Worm (Caenorhabditis elegans) whole organism, L4 larva: ENCODE results near the gene R02F2.9.
A peak's percentile ranks its signal among the peaks of the same experiment; 100 is the strongest.

ENCODE experiments used
- F44E2.7 ChIP-seq: fragments of 200-800 bp; sonication (Bioruptor generic); IDR thresholded peaks from 2 replicates; pipeline ENCODE4 v2.1.2; 2022; ENCODE audit warnings: missing genetic modification characterization, missing compliant biosample characterization
- F49E8.2 ChIP-seq: sonication (generic microtip); optimal IDR thresholded peaks from 2 replicates; lab custom pipeline; 2016; ENCODE audit warnings: missing compliant biosample characterization, mild to moderate bottlenecking, missing genetic modification characterization, borderline replicate concordance
- R02D3.7 ChIP-seq: fragments of 150-350 bp; sonication (generic microtip); optimal IDR thresholded peaks from 3 replicates; lab custom pipeline; 2014; ENCODE audit warnings: missing biosample characterization, missing genetic modification characterization
- T20F7.1 ChIP-seq: fragments of 200-800 bp; sonication (Bioruptor generic); optimal IDR thresholded peaks from 2 replicates; lab custom pipeline; 2018; ENCODE audit warnings: mild to moderate bottlenecking, missing genetic modification characterization, missing compliant biosample characterization
- T26A8.4 ChIP-seq: fragments of 200-800 bp; sonication (Bioruptor generic); IDR thresholded peaks from 2 replicates; pipeline ENCODE4 v1.3.6; 2022; ENCODE audit warnings: missing genetic modification characterization, missing compliant biosample characterization
- Y48G9A.11 ChIP-seq: fragments of 200-800 bp; sonication (Bioruptor generic); IDR thresholded peaks from 2 replicates; pipeline ENCODE4 v1.3.6; 2022; ENCODE audit warnings: missing genetic modification reagents, missing genetic modification characterization, missing compliant biosample characterization
- ZK546.5 ChIP-seq, 2 experiments: sonication (generic microtip); optimal IDR thresholded peaks; 2 replicates each; lab custom pipeline; 2017; ENCODE audit warnings: missing biosample characterization in 2 of 2, missing genetic modification characterization in 2 of 2
- aha-1 ChIP-seq: fragments of 150-350 bp; peaks from one replicate; lab custom pipeline; 2014; ENCODE audit warnings: missing biosample characterization, missing genetic modification characterization
- aly-2 ChIP-seq: sonication (generic microtip); optimal IDR thresholded peaks from 2 replicates; lab custom pipeline; 2018; ENCODE audit warnings: missing biosample characterization, missing genetic modification characterization
- ama-1 ChIP-seq: fragments of 150-350 bp; optimal IDR thresholded peaks from 2 replicates; lab custom pipeline; 2014; ENCODE audit warnings: inconsistent platforms, mixed read lengths
- attf-4 ChIP-seq: sonication (generic microtip); optimal IDR thresholded peaks from 3 replicates; lab custom pipeline; 2017; ENCODE audit warnings: missing biosample characterization, missing genetic modification characterization
- ceh-32 ChIP-seq: sonication (generic microtip); optimal IDR thresholded peaks from 2 replicates; lab custom pipeline; 2016; ENCODE audit warnings: mild to moderate bottlenecking, missing genetic modification characterization, missing compliant biosample characterization; ENCODE audit not compliant: poor library complexity
- ceh-62 ChIP-seq: sonication (generic microtip); optimal IDR thresholded peaks from 2 replicates; lab custom pipeline; 2017; ENCODE audit warnings: missing biosample characterization, missing genetic modification characterization
- daf-16 ChIP-seq, 3 experiments: sonication (generic microtip); optimal IDR thresholded peaks; 2 replicates each; lab custom pipeline; 2016 to 2017; ENCODE audit warnings: missing genetic modification characterization in 3 of 3, missing genetic modification reagents in 3 of 3, mild to moderate bottlenecking in 2 of 3, missing compliant biosample characterization in 2 of 3, missing biosample characterization in 1 of 3, moderate library complexity in 1 of 3
- daf-8 ChIP-seq: fragments of 200-800 bp; sonication (Bioruptor generic); IDR thresholded peaks from 2 replicates; pipeline ENCODE4 v1.3.6; 2022; ENCODE audit warnings: missing genetic modification characterization, missing compliant biosample characterization
- dmd-8 ChIP-seq: fragments of 200-800 bp; sonication (Bioruptor generic); IDR thresholded peaks from 2 replicates; pipeline ENCODE4 v1.3.6; 2022; ENCODE audit warnings: missing genetic modification characterization, missing compliant biosample characterization
- dmd-9 ChIP-seq: fragments of 200-800 bp; sonication (Bioruptor generic); IDR thresholded peaks from 2 replicates; pipeline ENCODE4 v1.3.6; 2022; ENCODE audit warnings: missing genetic modification reagents, missing genetic modification characterization, missing compliant biosample characterization
- dpl-1 ChIP-seq: fragments of 150-350 bp; optimal IDR thresholded peaks from 2 replicates; lab custom pipeline; 2014; ENCODE audit warnings: missing biosample characterization, missing genetic modification reagents, missing genetic modification characterization
- egl-27 ChIP-seq: sonication (generic microtip); optimal IDR thresholded peaks from 3 replicates; lab custom pipeline; 2017; ENCODE audit warnings: missing biosample characterization, missing genetic modification reagents, missing genetic modification characterization
- gei-8 ChIP-seq: fragments of 200-800 bp; sonication (Bioruptor generic); optimal IDR thresholded peaks from 2 replicates; lab custom pipeline; 2018; ENCODE audit warnings: mild to moderate bottlenecking, missing genetic modification characterization, missing compliant biosample characterization
- hlh-30 ChIP-seq: sonication (generic microtip); optimal IDR thresholded peaks from 2 replicates; lab custom pipeline; 2017; ENCODE audit warnings: antibody characterized with exemption, mild to moderate bottlenecking, missing genetic modification characterization, missing compliant biosample characterization; ENCODE audit not compliant: insufficient read depth
- lin-15B ChIP-seq: fragments of 150-350 bp; sonication (generic microtip); optimal IDR thresholded peaks from 3 replicates; lab custom pipeline; 2014; ENCODE audit warnings: missing biosample characterization, missing genetic modification characterization
- lin-38 ChIP-seq: fragments of 200-800 bp; sonication (Bioruptor generic); IDR thresholded peaks from 2 replicates; pipeline ENCODE4 v1.3.6; 2022; ENCODE audit warnings: missing genetic modification reagents, missing genetic modification characterization, missing compliant biosample characterization
- madf-5 ChIP-seq, 2 experiments: fragments of 200-800 bp; sonication (Bioruptor generic); IDR thresholded peaks; 2 replicates each; pipeline ENCODE4 v1.3.6; 2022; ENCODE audit warnings: missing compliant biosample characterization in 2 of 2, missing genetic modification characterization in 2 of 2
- mdl-1 ChIP-seq, 2 experiments: fragments of 150-350 bp in 1 of 2; sonication (generic microtip) in 1 of 2; optimal IDR thresholded peaks; 2 replicates each; lab custom pipeline; 2014 to 2017; ENCODE audit warnings: missing biosample characterization in 2 of 2, missing genetic modification characterization in 2 of 2
- mep-1 ChIP-seq: fragments of 150-350 bp; sonication (generic microtip); optimal IDR thresholded peaks from 3 replicates; lab custom pipeline; 2014; ENCODE audit warnings: missing biosample characterization, missing genetic modification characterization
- mes-2 ChIP-seq: sonication (generic microtip); optimal IDR thresholded peaks from 2 replicates; lab custom pipeline; 2016; ENCODE audit warnings: missing genotype, mild to moderate bottlenecking, missing genetic modification characterization, missing compliant biosample characterization; ENCODE audit not compliant: poor library complexity, severe bottlenecking
- mxl-2 ChIP-seq: fragments of 200-800 bp; sonication (Bioruptor generic); conservative IDR thresholded peaks from 2 replicates; pipeline ENCODE4 v1.3.6; 2022; ENCODE audit warnings: missing genetic modification reagents, missing genetic modification characterization, missing compliant biosample characterization
- mxl-3 ChIP-seq: fragments of 200-800 bp; sonication (Bioruptor generic); optimal IDR thresholded peaks from 2 replicates; lab custom pipeline; 2018; ENCODE audit warnings: mild to moderate bottlenecking, missing genetic modification characterization, missing compliant biosample characterization
- nhr-11 ChIP-seq: fragments of 150-350 bp; optimal IDR thresholded peaks from 2 replicates; lab custom pipeline; 2014; ENCODE audit warnings: missing biosample characterization, missing genetic modification characterization
- nhr-111 ChIP-seq: fragments of 200-800 bp; sonication (Bioruptor generic); optimal IDR thresholded peaks from 2 replicates; lab custom pipeline; 2018; ENCODE audit warnings: mild to moderate bottlenecking, missing genetic modification characterization, missing compliant biosample characterization
- nhr-237 ChIP-seq: sonication (generic microtip); optimal IDR thresholded peaks from 2 replicates; lab custom pipeline; 2017; ENCODE audit warnings: missing biosample characterization, missing genetic modification characterization
- nhr-25 ChIP-seq: sonication (generic microtip); optimal IDR thresholded peaks from 2 replicates; lab custom pipeline; 2017; ENCODE audit warnings: missing genetic modification characterization, mild to moderate bottlenecking, missing compliant biosample characterization, antibody characterized with exemption, moderate library complexity, borderline replicate concordance; ENCODE audit not compliant: insufficient read depth
- nhr-41 ChIP-seq: fragments of 200-800 bp; sonication (Bioruptor generic); IDR thresholded peaks from 2 replicates; pipeline ENCODE4 v1.3.6; 2022; ENCODE audit warnings: missing genetic modification reagents, missing genetic modification characterization, missing compliant biosample characterization
- nhr-48 ChIP-seq: sonication (generic microtip); optimal IDR thresholded peaks from 2 replicates; lab custom pipeline; 2016; ENCODE audit warnings: mild to moderate bottlenecking, missing genetic modification characterization, missing compliant biosample characterization
- nhr-76 ChIP-seq: fragments of 150-350 bp; optimal IDR thresholded peaks from 2 replicates; lab custom pipeline; 2014; ENCODE audit warnings: missing biosample characterization, missing genetic modification characterization
- nhr-77 ChIP-seq: fragments of 150-350 bp; optimal IDR thresholded peaks from 2 replicates; lab custom pipeline; 2014; ENCODE audit warnings: missing biosample characterization, missing genetic modification characterization
- pqm-1 ChIP-seq: sonication (generic microtip); optimal IDR thresholded peaks from 2 replicates; lab custom pipeline; 2017; ENCODE audit warnings: missing biosample characterization, missing genetic modification characterization
- set-16 ChIP-seq: fragments of 200-800 bp; sonication (Bioruptor generic); IDR thresholded peaks from 2 replicates; pipeline ENCODE4 v1.3.6; 2022; ENCODE audit warnings: missing genetic modification reagents, missing genetic modification characterization, missing compliant biosample characterization
- snpc-4 ChIP-seq: fragments of 150-350 bp; optimal IDR thresholded peaks from 2 replicates; lab custom pipeline; 2014; ENCODE audit warnings: missing biosample characterization, missing genetic modification characterization
- tra-1 ChIP-seq: fragments of 200-800 bp; sonication (Bioruptor generic); IDR thresholded peaks from 2 replicates; pipeline ENCODE4 v1.3.6; 2022; ENCODE audit warnings: missing genetic modification reagents, missing genetic modification characterization, missing compliant biosample characterization
- unc-62 ChIP-seq, 3 experiments: fragments of 150-350 bp in 1 of 3; sonication (generic microtip); optimal IDR thresholded peaks in 2 of 3; peaks in 1 of 3; 1 replicate in 1 of 3; 2 replicates in 2 of 3; lab custom pipeline; 2014 to 2017; ENCODE audit warnings: missing biosample characterization in 3 of 3, missing genetic modification characterization in 3 of 3, missing genetic modification reagents in 3 of 3, missing genotype in 1 of 3
- vab-7 ChIP-seq: fragments of 200-800 bp; sonication (Bioruptor generic); IDR thresholded peaks from 2 replicates; pipeline ENCODE4 v1.3.6; 2022; ENCODE audit warnings: missing genetic modification reagents, missing genetic modification characterization, missing compliant biosample characterization
- zag-1 ChIP-seq: fragments of 150-350 bp; optimal IDR thresholded peaks from 2 replicates; lab custom pipeline; 2014; ENCODE audit warnings: missing biosample characterization, missing genetic modification characterization
- zip-11 ChIP-seq: fragments of 200-800 bp; sonication (Bioruptor generic); IDR thresholded peaks from 2 replicates; pipeline ENCODE4 v1.3.6; 2022; ENCODE audit warnings: missing genetic modification characterization, missing compliant biosample characterization
- zip-2 ChIP-seq: fragments of 150-350 bp; optimal IDR thresholded peaks from 2 replicates; lab custom pipeline; 2014; ENCODE audit warnings: missing biosample characterization, missing genetic modification characterization

Gene R02F2.9

DNA sequence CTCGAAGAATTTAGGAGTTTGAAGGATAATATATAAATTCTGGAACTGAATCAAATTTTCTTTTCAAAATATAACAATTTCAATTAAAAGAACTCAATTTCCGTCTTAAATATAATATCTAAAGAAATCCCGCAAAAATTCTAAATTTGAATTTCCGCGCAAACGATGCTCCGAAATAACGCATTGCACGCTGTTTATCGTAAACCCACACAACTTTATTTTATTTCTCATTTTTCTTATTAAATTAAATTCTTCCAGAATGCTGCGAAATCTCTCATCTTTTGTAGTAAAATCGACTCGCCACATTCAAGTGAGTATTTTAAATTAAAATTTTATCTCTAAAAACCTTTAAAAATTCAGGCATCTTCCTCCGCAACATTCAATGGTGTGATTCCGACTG, at the start of gene R02F2.9:
Gene R02F2.9, plus strand, starts transcription at position 218 of the 400 bp plus-strand sequence.
- TF ChIP-seq ceh-62 (tag; lab: Kevin White, UChicago), result no peak
- peak; percentile 75 for TF ChIP-seq R02D3.7 (tag; lab: Kevin White, UChicago)
- peak; percentile 96 for TF ChIP-seq T20F7.1 (GFP tag; lab: Kevin White, UChicago)
- peak; percentile 58 for TF ChIP-seq mes-2 (tag; lab: Kevin White, UChicago)
- no peak for TF ChIP-seq aly-2 (tag; lab: Kevin White, UChicago)
- TF ChIP-seq Y48G9A.11 (GFP tag; lab: Robert Waterston, UW), result peak; percentile 98
- TF ChIP-seq F44E2.7 (GFP tag; lab: Robert Waterston, UW), result no peak
- peak; percentile 92 for TF ChIP-seq dpl-1 (GFP tag; lab: Kevin White, UChicago)

DNA sequence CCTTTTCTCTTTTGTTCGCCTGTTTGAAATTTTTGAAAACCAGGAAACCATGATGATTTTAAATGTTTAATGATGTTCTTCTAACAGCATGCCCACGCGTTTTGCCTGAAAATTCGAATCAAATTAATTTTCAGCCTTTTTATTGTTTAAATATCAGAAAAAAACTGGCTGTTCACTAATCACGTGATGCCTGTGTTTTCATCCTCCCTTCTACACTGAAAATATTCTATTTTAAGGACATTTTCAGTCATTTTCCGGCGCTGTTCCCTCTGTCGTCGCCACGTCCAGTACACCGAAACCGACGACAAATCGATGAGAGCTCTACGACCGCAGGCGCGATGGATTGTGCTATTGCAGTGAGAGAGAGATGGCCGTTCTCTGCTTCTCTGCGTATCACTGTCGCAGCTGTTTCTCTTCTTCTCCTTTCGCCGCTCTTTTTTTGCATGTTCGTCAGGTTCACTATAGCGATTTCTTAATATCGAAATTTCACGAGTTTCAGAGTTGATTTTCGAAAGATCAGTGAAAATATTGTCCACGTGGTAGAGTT, 49.2 kb upstream of the R02F2.9 start, which contains the start of gene F48E8.8:
Gene F48E8.8, minus strand, starts transcription at position 51 of the 547 bp plus-strand sequence.
- peak; percentile 34 for TF ChIP-seq mep-1 (tag; lab: Kevin White, UChicago)
- no peak for TF ChIP-seq dmd-8 (GFP tag; lab: Robert Waterston, UW)
- TF ChIP-seq nhr-111, result no peak
- TF ChIP-seq mxl-2 (GFP tag; lab: Robert Waterston, UW), result no peak
- TF ChIP-seq dpl-1 (GFP tag; lab: Kevin White, UChicago), result peak; percentile 54
- peak; percentile 95 for TF ChIP-seq aha-1
- peak; percentile 73 for TF ChIP-seq lin-38 (GFP tag; lab: Robert Waterston, UW)
- peak in 1 of 2 experiments; percentile 36 for TF ChIP-seq mdl-1 (tag; optimal IDR thresholded peaks at IDR 0.05; lab: Kevin White, UChicago)
- no peak for TF ChIP-seq attf-4
- TF ChIP-seq set-16 (GFP tag; lab: Robert Waterston, UW), result peak; percentile 44; the same call in 1 of the 2 replicates
- no peak for TF ChIP-seq ceh-32
- no peak for TF ChIP-seq madf-5 (GFP tag; IDR thresholded peaks at IDR 0.05; lab: Robert Waterston, UW)
- TF ChIP-seq zip-11, result no peak
- no peak for TF ChIP-seq ceh-62 (tag; lab: Kevin White, UChicago)
- TF ChIP-seq F49E8.2 (tag; lab: Kevin White, UChicago), result no peak
- no peak for TF ChIP-seq nhr-25 (tag; lab: Kevin White, UChicago)
- peak; percentile 9 for TF ChIP-seq mxl-3 (GFP tag; lab: Kevin White, UChicago)
- no peak for TF ChIP-seq snpc-4 (tag; lab: Kevin White, UChicago)
- TF ChIP-seq tra-1 (GFP tag; lab: Robert Waterston, UW), result no peak
- no peak for TF ChIP-seq T26A8.4
- TF ChIP-seq F44E2.7 (GFP tag; lab: Robert Waterston, UW), result no peak
- TF ChIP-seq hlh-30 (tag; lab: Kevin White, UChicago), result peak; percentile 77
- TF ChIP-seq zip-2 (tag; lab: Kevin White, UChicago), result no peak
- TF ChIP-seq egl-27, result no peak
- TF ChIP-seq nhr-11 (tag; lab: Kevin White, UChicago), result peak; percentile 12
- no peak for TF ChIP-seq lin-15B (tag; lab: Kevin White, UChicago)
- TF ChIP-seq mes-2 (tag; lab: Kevin White, UChicago), result peak; percentile 73
- TF ChIP-seq aly-2 (tag; lab: Kevin White, UChicago), result no peak
- no peak for TF ChIP-seq T20F7.1 (GFP tag; lab: Kevin White, UChicago)
- TF ChIP-seq Y48G9A.11 (GFP tag; lab: Robert Waterston, UW), result no peak
- no peak for TF ChIP-seq dmd-9
- TF ChIP-seq ZK546.5 (tag; optimal IDR thresholded peaks at IDR 0.05; lab: Kevin White, UChicago), result no peak
- TF ChIP-seq daf-16 (GFP tag; optimal IDR thresholded peaks at IDR 0.05; lab: Kevin White, UChicago), result peak in 1 of 2 experiments; percentile 21
- peak; percentile 12 for TF ChIP-seq daf-16 (tag; optimal IDR thresholded peaks at IDR 0.05; lab: Kevin White, UChicago)
- TF ChIP-seq ama-1 (lab: Kevin White, UChicago), result no peak
- no peak for TF ChIP-seq gei-8 (GFP tag; lab: Kevin White, UChicago)
- no peak for TF ChIP-seq daf-8
- no peak for TF ChIP-seq pqm-1
- TF ChIP-seq nhr-48 (tag; lab: Kevin White, UChicago), result no peak
- TF ChIP-seq zag-1 (tag; lab: Kevin White, UChicago), result no peak
- TF ChIP-seq vab-7 (GFP tag; lab: Robert Waterston, UW), result 0 out of 2 replicates have a peak, but pooled peaks have one; percentile 12
- TF ChIP-seq unc-62 (GFP tag; optimal IDR thresholded peaks at IDR 0.05 in 1 of 2; lab: Kevin White, UChicago), result peak in 1 of 2 experiments; percentile 89
- no peak for TF ChIP-seq unc-62 (tag; optimal IDR thresholded peaks at IDR 0.05; lab: Kevin White, UChicago)
- no peak for TF ChIP-seq nhr-237
- TF ChIP-seq nhr-77 (tag; lab: Kevin White, UChicago), result no peak
- no peak for TF ChIP-seq nhr-76
- no peak for TF ChIP-seq nhr-41 (GFP tag; lab: Robert Waterston, UW)
